Worm (Caenorhabditis elegans) whole organism, young adult: Measurements from ENCODE around the gene srh-136.

ENCODE experiments used
- F55B11.4 ChIP-seq: sonication (generic microtip); optimal IDR thresholded peaks from 2 replicates; lab custom pipeline; 2016; ENCODE audit warnings: missing compliant biosample characterization, missing genetic modification characterization, borderline replicate concordance; ENCODE audit not compliant: insufficient read depth
- ama-1 ChIP-seq, 3 experiments: fragments of 150-350 bp in 1 of 3; sonication (generic microtip) in 2 of 3; optimal IDR thresholded peaks; 2 replicates each; lab custom pipeline; 2014 to 2018; ENCODE audit warnings: missing biosample characterization in 2 of 3, missing genetic modification characterization in 2 of 3, missing genetic modification reagents in 2 of 3
- athp-1 ChIP-seq: sonication (generic microtip); optimal IDR thresholded peaks from 2 replicates; lab custom pipeline; 2017; ENCODE audit warnings: mild to moderate bottlenecking, missing genetic modification characterization, missing compliant biosample characterization
- die-1 ChIP-seq: sonication (generic microtip); optimal IDR thresholded peaks from 2 replicates; lab custom pipeline; 2016; ENCODE audit warnings: missing genotype, mild to moderate bottlenecking, missing genetic modification characterization, missing compliant biosample characterization
- him-1 ChIP-seq: sonication (generic microtip); optimal IDR thresholded peaks from 2 replicates; lab custom pipeline; 2016; ENCODE audit warnings: missing genotype, missing genetic modification reagents, missing genetic modification characterization, missing compliant biosample characterization
- mes-4 ChIP-seq: sonication (generic microtip); optimal IDR thresholded peaks from 2 replicates; lab custom pipeline; 2016; ENCODE audit warnings: missing genotype, missing genetic modification characterization, missing compliant biosample characterization
- nfya-1 ChIP-seq: sonication (generic microtip); optimal IDR thresholded peaks from 2 replicates; lab custom pipeline; 2017; ENCODE audit warnings: antibody characterized with exemption, missing compliant biosample characterization, missing genetic modification characterization, borderline replicate concordance; ENCODE audit not compliant: insufficient read depth
- nhr-179 ChIP-seq: sonication (generic microtip); optimal IDR thresholded peaks from 2 replicates; lab custom pipeline; 2016; ENCODE audit warnings: mild to moderate bottlenecking, missing genetic modification characterization, missing compliant biosample characterization
- sea-2 ChIP-seq: fragments of 200-800 bp; sonication (Bioruptor generic); IDR thresholded peaks from 2 replicates; pipeline ENCODE4 v1.3.6; 2022; ENCODE audit warnings: missing genetic modification characterization, missing compliant biosample characterization
- snpc-4 ChIP-seq, 5 experiments: fragments of 150-350 bp in 1 of 5; sonication (generic microtip) in 4 of 5; optimal IDR thresholded peaks; 2 replicates each; lab custom pipeline; 2014 to 2018; ENCODE audit warnings: missing genetic modification characterization in 5 of 5, missing biosample characterization in 3 of 5, antibody characterized with exemption in 2 of 5, mild to moderate bottlenecking in 2 of 5, missing compliant biosample characterization in 2 of 5, missing genotype in 2 of 5, moderate library complexity in 2 of 5, missing genetic modification reagents in 1 of 5
- unc-62 ChIP-seq: fragments of 150-350 bp; optimal IDR thresholded peaks from 2 replicates; lab custom pipeline; 2014; ENCODE audit warnings: missing biosample characterization, missing genetic modification reagents, missing genetic modification characterization
- ztf-3 ChIP-seq: fragments of 200-800 bp; sonication (Bioruptor generic); optimal IDR thresholded peaks from 2 replicates; lab custom pipeline; 2018; ENCODE audit warnings: mild to moderate bottlenecking, missing genetic modification characterization, missing compliant biosample characterization
- ztf-6 ChIP-seq: fragments of 200-800 bp; sonication (Bioruptor generic); IDR thresholded peaks from 2 replicates; pipeline ENCODE4 v1.3.6; 2022; ENCODE audit warnings: missing genetic modification reagents, missing genetic modification characterization, missing compliant biosample characterization

- TF ChIP-seq ztf-6 (GFP tag; lab: Robert Waterston, UW) (no peak), ztf-3 (GFP tag; lab: Kevin White, UChicago) (no peak), him-1 (tag; lab: Kevin White, UChicago) (no peak), sea-2 (no peak), F55B11.4 (tag; lab: Kevin White, UChicago) (no peak), ama-1 (optimal IDR thresholded peaks at IDR 0.05; lab: Kevin White, UChicago) (no peak), ama-1 (GFP tag; optimal IDR thresholded peaks at IDR 0.05; lab: Kevin White, UChicago) (no peak), die-1 (tag; lab: Kevin White, UChicago) (no peak), nfya-1 (tag; lab: Kevin White, UChicago) (no peak), mes-4 (tag; lab: Kevin White, UChicago) (no peak), snpc-4 (GFP tag; optimal IDR thresholded peaks at IDR 0.05; lab: Kevin White, UChicago) (no peak), snpc-4 (tag; optimal IDR thresholded peaks at IDR 0.05; lab: Kevin White, UChicago) (no peak), nhr-179 (tag; lab: Kevin White, UChicago) (no peak), athp-1 (tag; lab: Kevin White, UChicago) (no peak), unc-62 (GFP tag; lab: Kevin White, UChicago) (no peak)
These were observed 42.3 kb downstream of the srh-136 start, which contains the start of gene str-14 for ce11 chrV:16455065-16455464.
